Fruit fly (Drosophila melanogaster) whole organism, wandering third instar larva: Measurements from ENCODE around the gene hdm.

Experiments used
- CG9705 ChIP-seq: fragments of 200-800 bp; sonication (Bioruptor generic); optimal IDR thresholded peaks from 2 replicates; lab custom pipeline; 2018; ENCODE audit warnings: missing biosample characterization, mild to moderate bottlenecking, missing genetic modification characterization
- CrebA ChIP-seq: fragments of 200-800 bp; sonication (Bioruptor generic); optimal IDR thresholded peaks from 2 replicates; lab custom pipeline; 2016; ENCODE audit warnings: missing biosample characterization, mild to moderate bottlenecking, missing genetic modification characterization, borderline replicate concordance
- Dfd ChIP-seq: fragments of >200 bp; optimal IDR thresholded peaks from 2 replicates; lab custom pipeline; 2017; ENCODE audit warnings: missing biosample characterization, missing genetic modification characterization
- Dif ChIP-seq: fragments of 200-275, 200-300 bp; sonication (Bioruptor generic); optimal IDR thresholded peaks from 2 replicates; lab custom pipeline; 2018; ENCODE audit warnings: missing biosample characterization, missing genetic modification characterization; ENCODE audit not compliant: partially characterized antibody
- GATAd ChIP-seq: sonication (Bioruptor generic); optimal IDR thresholded peaks from 2 replicates; lab custom pipeline; 2016; ENCODE audit warnings: missing biosample characterization, missing genetic modification characterization
- Hnf4 ChIP-seq: fragments of 200-800 bp; sonication (Bioruptor generic); optimal IDR thresholded peaks from 2 replicates; lab custom pipeline; 2016; ENCODE audit warnings: missing biosample characterization, mild to moderate bottlenecking, missing genetic modification characterization
- Hr78 ChIP-seq: fragments of >200 bp; optimal IDR thresholded peaks from 2 replicates; lab custom pipeline; 2017; ENCODE audit warnings: missing biosample characterization, missing genetic modification characterization
- Jra ChIP-seq: sonication (Bioruptor generic); optimal IDR thresholded peaks from 2 replicates; lab custom pipeline; 2016; ENCODE audit warnings: missing biosample characterization, missing genetic modification characterization
- Mio ChIP-seq: sonication (Bioruptor generic); optimal IDR thresholded peaks from 2 replicates; lab custom pipeline; 2016; ENCODE audit warnings: missing biosample characterization, missing genetic modification characterization
- Myc ChIP-seq: fragments of >200 bp; optimal IDR thresholded peaks from 2 replicates; lab custom pipeline; 2017
- N ChIP-seq: fragments of >200 bp; optimal IDR thresholded peaks from 2 replicates; lab custom pipeline; 2018; ENCODE audit warnings: missing biosample characterization, missing external identifiers, missing genetic modification characterization
- OdsH ChIP-seq: fragments of 200-800 bp; sonication (Bioruptor generic); optimal IDR thresholded peaks from 2 replicates; lab custom pipeline; 2016; ENCODE audit warnings: missing biosample characterization, mild to moderate bottlenecking, missing genetic modification characterization
- Rel ChIP-seq, 2 experiments: fragments of 200-800 bp; sonication (Bioruptor generic) in 1 of 2; optimal IDR thresholded peaks; 2 replicates in 1 of 2; 3 replicates in 1 of 2; lab custom pipeline; 2016 to 2019; ENCODE audit warnings: mild to moderate bottlenecking in 2 of 2, missing biosample characterization in 2 of 2, missing genetic modification characterization in 2 of 2, moderate library complexity in 1 of 2
- Sp1 ChIP-seq: fragments of 200-800 bp; sonication (Bioruptor generic); optimal IDR thresholded peaks from 3 replicates; lab custom pipeline; 2019; ENCODE audit warnings: missing biosample characterization, mild to moderate bottlenecking, missing genetic modification characterization, moderate library complexity
- Vsx2 ChIP-seq: fragments of 200-300, 225-300 bp; sonication (Bioruptor generic); optimal IDR thresholded peaks from 2 replicates; lab custom pipeline; 2018; ENCODE audit warnings: missing biosample characterization, missing genetic modification characterization; ENCODE audit not compliant: partially characterized antibody
- br ChIP-seq: fragments of 200-800 bp; sonication (Bioruptor generic); optimal IDR thresholded peaks from 2 replicates; lab custom pipeline; 2016; ENCODE audit warnings: missing biosample characterization, missing genetic modification characterization
- brk ChIP-seq: fragments of 200-800 bp; sonication (Bioruptor generic); optimal IDR thresholded peaks from 2 replicates; lab custom pipeline; 2016; ENCODE audit warnings: missing biosample characterization, mild to moderate bottlenecking, missing genetic modification characterization
- dl ChIP-seq, 2 experiments: fragments of 175-275, 200-275 bp in 1 of 2; fragments of 200-275 bp in 1 of 2; sonication (Bioruptor generic); optimal IDR thresholded peaks; lab custom pipeline; 2018; ENCODE audit warnings: mild to moderate bottlenecking in 2 of 2, missing biosample characterization in 2 of 2, missing genetic modification characterization in 2 of 2, moderate library complexity in 2 of 2; ENCODE audit not compliant: partially characterized antibody in 2 of 2, insufficient read depth in 1 of 2
- dmrt93B ChIP-seq: fragments of 200-800 bp; sonication (Bioruptor generic); optimal IDR thresholded peaks from 2 replicates; lab custom pipeline; 2018; ENCODE audit warnings: missing biosample characterization, mild to moderate bottlenecking, missing genetic modification characterization
- dsf ChIP-seq: sonication (Bioruptor generic); optimal IDR thresholded peaks from 2 replicates; lab custom pipeline; 2016; ENCODE audit warnings: missing biosample characterization, missing genetic modification characterization, borderline replicate concordance
- fru ChIP-seq: fragments of 200-800 bp; sonication (Bioruptor generic); optimal IDR thresholded peaks from 3 replicates; lab custom pipeline; 2016; ENCODE audit warnings: missing biosample characterization, mild to moderate bottlenecking, missing genetic modification characterization
- h ChIP-seq: fragments of 200-800 bp; sonication (Bioruptor generic); optimal IDR thresholded peaks from 3 replicates; lab custom pipeline; 2016; ENCODE audit warnings: missing biosample characterization, mild to moderate bottlenecking, missing genetic modification characterization
- lola ChIP-seq: fragments of >200 bp; optimal IDR thresholded peaks from 2 replicates; lab custom pipeline; 2017; ENCODE audit warnings: missing biosample characterization, missing genetic modification characterization
- rgr ChIP-seq: fragments of 200-800 bp; sonication (Bioruptor generic); optimal IDR thresholded peaks from 3 replicates; lab custom pipeline; 2016; ENCODE audit warnings: missing biosample characterization, mild to moderate bottlenecking, missing genetic modification characterization
- sv ChIP-seq: fragments of 200-800 bp; sonication (Bioruptor generic); optimal IDR thresholded peaks from 3 replicates; lab custom pipeline; 2016; ENCODE audit warnings: missing biosample characterization, missing genetic modification characterization
- tai ChIP-seq: sonication (Bioruptor generic); optimal IDR thresholded peaks from 2 replicates; lab custom pipeline; 2016; ENCODE audit warnings: missing biosample characterization, missing genetic modification characterization

hdm gene

dm6 chrX:7930236-7931027, 10.5 kb upstream of the hdm start:
- no peak for TF ChIP-seq brk (GFP tag; lab: Kevin White, UChicago)
- TF ChIP-seq Dif, result peak; percentile 47
- TF ChIP-seq dl (GFP tag; optimal IDR thresholded peaks at IDR 0.05; lab: Kevin White, UChicago; ENCODE audit: insufficient read depth in 1 of 2, partially characterized antibody in 2 of 2), result peak; percentile 10 to 64
- TF ChIP-seq Hnf4, result peak; percentile 2

dm6 chrX:7924913-7925312, 5.0 kb upstream of the hdm start:
- no peak for TF ChIP-seq Rel (GFP tag; optimal IDR thresholded peaks at IDR 0.05; lab: Kevin White, UChicago)
- TF ChIP-seq Rel (tag; optimal IDR thresholded peaks at IDR 0.05; lab: Kevin White, UChicago), result no peak
- no peak for TF ChIP-seq Vsx2 (GFP tag; lab: Kevin White, UChicago)
- TF ChIP-seq Myc, result no peak
- no peak for TF ChIP-seq brk (GFP tag; lab: Kevin White, UChicago)
- TF ChIP-seq dsf (GFP tag; lab: Kevin White, UChicago), result no peak
- no peak for TF ChIP-seq fru (GFP tag; lab: Kevin White, UChicago)

- no peak for TF ChIP-seq fru (GFP tag; lab: Kevin White, UChicago)
- TF ChIP-seq N, result peak; percentile 56
Observed at dm6 chrX:7923063-7923462, 3.1 kb upstream of the hdm start.

dm6 chrX:7911983-7912630, 7.8 kb downstream of the hdm start, which contains the start of gene snz:
TSS of gene snz (plus strand) at chrX:7912089.
- TF ChIP-seq h (GFP tag; lab: Kevin White, UChicago), result no peak
- TF ChIP-seq Myc, result no peak
- no peak for TF ChIP-seq dl (GFP tag; optimal IDR thresholded peaks at IDR 0.05; lab: Kevin White, UChicago; ENCODE audit: insufficient read depth in 1 of 2, partially characterized antibody in 2 of 2)
- no peak for TF ChIP-seq dmrt93B
- TF ChIP-seq CG9705, result no peak
- TF ChIP-seq, all 38 proteins: peak for 0

dm6 chrX:7909482-7909881, 10.4 kb downstream of the hdm start:
- TF ChIP-seq tai (GFP tag; lab: Kevin White, UChicago) (no peak), dsf (GFP tag; lab: Kevin White, UChicago) (no peak), Mio (GFP tag; lab: Kevin White, UChicago) (no peak), rgr (GFP tag; lab: Kevin White, UChicago) (no peak), Jra (GFP tag; lab: Kevin White, UChicago) (no peak), N (no peak), CrebA (GFP tag; lab: Kevin White, UChicago) (no peak), OdsH (GFP tag; lab: Kevin White, UChicago) (no peak), br (no peak)

dm6 chrX:7909069-7909389, 10.9 kb downstream of the hdm start:
- TF ChIP-seq Rel (GFP tag; optimal IDR thresholded peaks at IDR 0.05; lab: Kevin White, UChicago) (no peak), Rel (tag; optimal IDR thresholded peaks at IDR 0.05; lab: Kevin White, UChicago) (no peak), CrebA (GFP tag; lab: Kevin White, UChicago) (no peak), Dfd (GFP tag; lab: Kevin White, UChicago) (no peak), sv (GFP tag; lab: Kevin White, UChicago) (no peak), Sp1 (GFP tag; lab: Kevin White, UChicago) (no peak), dl (GFP tag; optimal IDR thresholded peaks at IDR 0.05; lab: Kevin White, UChicago; ENCODE audit: insufficient read depth in 1 of 2, partially characterized antibody in 2 of 2) (no peak), lola (GFP tag; lab: Kevin White, UChicago) (no peak), Vsx2 (GFP tag; lab: Kevin White, UChicago) (no peak), Hr78 (GFP tag; lab: Kevin White, UChicago) (no peak), tai (GFP tag; lab: Kevin White, UChicago) (no peak), GATAd (GFP tag; lab: Kevin White, UChicago) (no peak), Mio (GFP tag; lab: Kevin White, UChicago) (no peak)
